Worm (Caenorhabditis elegans): ENCODE measurements around the gene F41C3.1.

The F41C3.1 gene

ce11 chrII:4791272-4791671, 39.2 kb downstream of the F41C3.1 start, which contains the start of gene F26G1.1 (continued):
- TF ChIP-seq ceh-24 (tag; optimal IDR thresholded peaks at IDR 0.05) (no peak), hlh-6 (tag; optimal IDR thresholded peaks at IDR 0.05) (no peak), ttx-3 (tag; optimal IDR thresholded peaks at IDR 0.05) (peak; percentile 58), ceh-6 (GFP tag; optimal IDR thresholded peaks at IDR 0.05) (no peak), ceh-45 (GFP tag; IDR thresholded peaks at IDR 0.05) (no peak), hlh-8 (tag; optimal IDR thresholded peaks at IDR 0.05) (peak; percentile 90), hlh-30 (tag; optimal IDR thresholded peaks at IDR 0.05; ENCODE audit: insufficient read depth) (no peak), dmd-4 (tag; optimal IDR thresholded peaks at IDR 0.05; ENCODE audit: borderline replicate concordance) (no peak), elt-4 (tag; optimal IDR thresholded peaks at IDR 0.05) (no peak), madf-2 (tag; optimal IDR thresholded peaks at IDR 0.05) (no peak), unc-3 (GFP tag; conservative IDR thresholded peaks at IDR 0.05) (no peak), unc-3 (tag; optimal IDR thresholded peaks at IDR 0.05) (no peak), pag-3 (tag; optimal IDR thresholded peaks at IDR 0.05; ENCODE audit: borderline replicate concordance) (no peak), nhr-232 (tag; optimal IDR thresholded peaks at IDR 0.05) (no peak), pha-4 (tag; optimal IDR thresholded peaks at IDR 0.05) (no peak), unc-55 (GFP tag; optimal IDR thresholded peaks at IDR 0.05) (no peak), hlh-13 (GFP tag; optimal IDR thresholded peaks at IDR 0.05) (no peak), ceh-14 (tag; optimal IDR thresholded peaks at IDR 0.05) (peak; percentile 83), C38D4.7 (GFP tag; optimal IDR thresholded peaks at IDR 0.05) (no peak), ref-2 (tag; optimal IDR thresholded peaks at IDR 0.05) (peak; percentile 72), elt-2 (tag; optimal IDR thresholded peaks at IDR 0.05) (peak; percentile 97), che-1 (tag; optimal IDR thresholded peaks at IDR 0.05) (peak; percentile 28), pros-1 (tag; optimal IDR thresholded peaks at IDR 0.05) (no peak), gmeb-2 (tag; optimal IDR thresholded peaks at IDR 0.05) (peak; percentile 24), nhr-11 (tag; optimal IDR thresholded peaks at IDR 0.05) (no peak), tbx-7 (tag; optimal IDR thresholded peaks at IDR 0.05) (peak; percentile 93), fkh-6 (tag; optimal IDR thresholded peaks at IDR 0.05) (peak; percentile 14)

ce11 chrII:4793320-4793719, 41.2 kb downstream of the F41C3.1 start:
- no peak for TF ChIP-seq elt-4 (tag; optimal IDR thresholded peaks at IDR 0.05)
- TF ChIP-seq C08G9.2 (tag; optimal IDR thresholded peaks at IDR 0.05), result no peak

ce11 chrII:4795461-4795860, 43.4 kb downstream of the F41C3.1 start, which contains the start of gene C33F10.4:
Gene C33F10.4, plus strand, starts transcription at chrII:4795761.
- TF ChIP-seq nfya-1 (tag; optimal IDR thresholded peaks at IDR 0.05), result no peak
- no peak for TF ChIP-seq hlh-13 (GFP tag; optimal IDR thresholded peaks at IDR 0.05)
- no peak for TF ChIP-seq pag-3 (tag; optimal IDR thresholded peaks at IDR 0.05; ENCODE audit: borderline replicate concordance)
- TF ChIP-seq K09A11.1 (tag; optimal IDR thresholded peaks at IDR 0.05; ENCODE audit: insufficient read depth), result no peak
- no peak for TF ChIP-seq pha-4 (tag; optimal IDR thresholded peaks at IDR 0.05)
- TF ChIP-seq ref-2 (tag; optimal IDR thresholded peaks at IDR 0.05), result no peak
- TF ChIP-seq elt-4 (tag; optimal IDR thresholded peaks at IDR 0.05), result no peak
- TF ChIP-seq ceh-14 (tag; optimal IDR thresholded peaks at IDR 0.05), result no peak
- TF ChIP-seq ahr-1 (tag; optimal IDR thresholded peaks at IDR 0.05), result no peak
- TF ChIP-seq ceh-45 (GFP tag; IDR thresholded peaks at IDR 0.05), result no peak
- TF ChIP-seq unc-3 (GFP tag; conservative IDR thresholded peaks at IDR 0.05), result no peak
- TF ChIP-seq unc-3 (tag; optimal IDR thresholded peaks at IDR 0.05), result no peak
- no peak for TF ChIP-seq ceh-6 (GFP tag; optimal IDR thresholded peaks at IDR 0.05)
- no peak for TF ChIP-seq unc-55 (GFP tag; optimal IDR thresholded peaks at IDR 0.05)
- no peak for TF ChIP-seq F13H6.1 (tag; optimal IDR thresholded peaks at IDR 0.05)
- TF ChIP-seq ztf-16 (tag; optimal IDR thresholded peaks at IDR 0.05), result no peak
- no peak for TF ChIP-seq fkh-10 (GFP tag; optimal IDR thresholded peaks at IDR 0.05)

DNA sequence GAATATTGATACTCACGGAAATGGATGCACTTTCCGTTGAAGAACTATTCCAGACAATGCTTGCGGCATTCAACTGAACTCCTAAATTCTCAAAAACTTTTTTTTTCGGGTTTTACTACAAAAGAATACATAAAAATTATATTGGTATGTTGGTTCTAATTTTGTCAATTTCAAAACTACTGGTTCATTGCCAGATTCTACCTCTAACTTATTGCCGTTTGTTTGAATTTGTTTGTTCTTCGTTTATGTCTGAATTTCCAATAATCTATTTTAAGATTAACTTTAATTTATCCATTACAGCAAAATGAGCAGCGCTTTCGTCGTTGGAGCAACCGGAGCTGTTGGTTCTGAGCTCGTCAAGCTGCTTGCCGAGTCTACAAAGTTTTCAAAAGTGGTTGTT, 45.0 kb downstream of the F41C3.1 start, which contains the start of gene C33F10.14:
TSS of gene C33F10.14 (plus strand) at position 301 of the 400 bp plus-strand sequence.
- TF ChIP-seq hlh-15 (tag; optimal IDR thresholded peaks at IDR 0.05), result no peak
- no peak for TF ChIP-seq ceh-18 (tag; optimal IDR thresholded peaks at IDR 0.05)
- no peak for TF ChIP-seq hlh-30 (tag; optimal IDR thresholded peaks at IDR 0.05; ENCODE audit: insufficient read depth)
- no peak for TF ChIP-seq T23F11.4 (GFP tag; optimal IDR thresholded peaks at IDR 0.05)
- no peak for TF ChIP-seq pha-4 (tag; optimal IDR thresholded peaks at IDR 0.05)
- TF ChIP-seq eyg-1 (tag; optimal IDR thresholded peaks at IDR 0.05), result no peak
- no peak for TF ChIP-seq zip-5 (tag; optimal IDR thresholded peaks at IDR 0.05)
- no peak for TF ChIP-seq mec-3 (tag; optimal IDR thresholded peaks at IDR 0.05; ENCODE audit: borderline replicate concordance)
- TF ChIP-seq madf-2 (tag; optimal IDR thresholded peaks at IDR 0.05), result no peak
- no peak for TF ChIP-seq ceh-6 (GFP tag; optimal IDR thresholded peaks at IDR 0.05)
- TF ChIP-seq unc-42 (tag; optimal IDR thresholded peaks at IDR 0.05), result no peak
- TF ChIP-seq ceh-14 (tag; optimal IDR thresholded peaks at IDR 0.05), result no peak
- TF ChIP-seq pros-1 (tag; optimal IDR thresholded peaks at IDR 0.05), result no peak
- no peak for TF ChIP-seq elt-4 (tag; optimal IDR thresholded peaks at IDR 0.05)
- no peak for TF ChIP-seq lin-11 (tag; optimal IDR thresholded peaks at IDR 0.05)
- TF ChIP-seq ceh-9 (tag; optimal IDR thresholded peaks at IDR 0.05), result no peak
- TF ChIP-seq rnt-1 (tag; optimal IDR thresholded peaks at IDR 0.05), result no peak
- TF ChIP-seq dmd-4 (tag; optimal IDR thresholded peaks at IDR 0.05; ENCODE audit: borderline replicate concordance), result no peak
- TF ChIP-seq C38D4.7 (GFP tag; optimal IDR thresholded peaks at IDR 0.05), result no peak
